Worm (Caenorhabditis elegans) whole organism, L4 larva: ENCODE measurements around the gene F15D4.5.

Source experiments
- F26F4.8 ChIP-seq: fragments of 200-800 bp; sonication (Bioruptor generic); conservative IDR thresholded peaks from 2 replicates; pipeline ENCODE4 v1.3.6; 2022; ENCODE audit warnings: missing genetic modification characterization, missing compliant biosample characterization
- F37D6.2 ChIP-seq: sonication (generic microtip); optimal IDR thresholded peaks from 2 replicates; lab custom pipeline; 2016; ENCODE audit warnings: mild to moderate bottlenecking, missing genetic modification characterization, missing compliant biosample characterization
- F44E2.7 ChIP-seq: fragments of 200-800 bp; sonication (Bioruptor generic); IDR thresholded peaks from 2 replicates; pipeline ENCODE4 v2.1.2; 2022; ENCODE audit warnings: missing genetic modification characterization, missing compliant biosample characterization
- T26A8.4 ChIP-seq: fragments of 200-800 bp; sonication (Bioruptor generic); IDR thresholded peaks from 2 replicates; pipeline ENCODE4 v1.3.6; 2022; ENCODE audit warnings: missing genetic modification characterization, missing compliant biosample characterization
- Y48G9A.11 ChIP-seq: fragments of 200-800 bp; sonication (Bioruptor generic); IDR thresholded peaks from 2 replicates; pipeline ENCODE4 v1.3.6; 2022; ENCODE audit warnings: missing genetic modification reagents, missing genetic modification characterization, missing compliant biosample characterization
- Y75B8A.6 ChIP-seq: fragments of 200-800 bp; sonication (Bioruptor generic); IDR thresholded peaks from 2 replicates; pipeline ENCODE4 v1.3.6; 2022; ENCODE audit warnings: missing genetic modification reagents, missing genetic modification characterization, missing compliant biosample characterization
- ZK337.2 ChIP-seq: fragments of 200-800 bp; sonication (Bioruptor generic); IDR thresholded peaks from 2 replicates; pipeline ENCODE4 v1.3.6; 2022; ENCODE audit warnings: missing genetic modification reagents, missing genetic modification characterization, missing compliant biosample characterization
- aly-2 ChIP-seq: sonication (generic microtip); optimal IDR thresholded peaks from 2 replicates; lab custom pipeline; 2018; ENCODE audit warnings: missing biosample characterization, missing genetic modification characterization
- ama-1 ChIP-seq: fragments of 150-350 bp; optimal IDR thresholded peaks from 2 replicates; lab custom pipeline; 2014; ENCODE audit warnings: inconsistent platforms, mixed read lengths
- ceh-20 ChIP-seq: fragments of 200-800 bp; sonication (Bioruptor generic); IDR thresholded peaks from 2 replicates; pipeline ENCODE4 v1.3.6; 2022; ENCODE audit warnings: missing genetic modification reagents, missing genetic modification characterization, missing compliant biosample characterization
- cey-2 ChIP-seq: sonication (generic microtip); optimal IDR thresholded peaks from 3 replicates; lab custom pipeline; 2017; ENCODE audit warnings: missing genetic modification characterization, mild to moderate bottlenecking, missing compliant biosample characterization, antibody characterized with exemption, borderline replicate concordance; ENCODE audit not compliant: insufficient read depth
- ctbp-1 ChIP-seq: fragments of 200-800 bp; sonication (Bioruptor generic); IDR thresholded peaks from 2 replicates; pipeline ENCODE4 v1.3.6; 2022; ENCODE audit warnings: missing genetic modification reagents, missing genetic modification characterization, missing compliant biosample characterization
- daf-16 ChIP-seq, 3 experiments: sonication (generic microtip); optimal IDR thresholded peaks; 2 replicates each; lab custom pipeline; 2016 to 2017; ENCODE audit warnings: missing genetic modification characterization in 3 of 3, missing genetic modification reagents in 3 of 3, mild to moderate bottlenecking in 2 of 3, missing compliant biosample characterization in 2 of 3, missing biosample characterization in 1 of 3, moderate library complexity in 1 of 3
- dmd-6 ChIP-seq: fragments of 200-800 bp; sonication (Bioruptor generic); IDR thresholded peaks from 2 replicates; pipeline ENCODE4 v1.3.6; 2022; ENCODE audit warnings: missing genetic modification reagents, missing genetic modification characterization, missing compliant biosample characterization
- dmd-8 ChIP-seq: fragments of 200-800 bp; sonication (Bioruptor generic); IDR thresholded peaks from 2 replicates; pipeline ENCODE4 v1.3.6; 2022; ENCODE audit warnings: missing genetic modification characterization, missing compliant biosample characterization
- dmd-9 ChIP-seq: fragments of 200-800 bp; sonication (Bioruptor generic); IDR thresholded peaks from 2 replicates; pipeline ENCODE4 v1.3.6; 2022; ENCODE audit warnings: missing genetic modification reagents, missing genetic modification characterization, missing compliant biosample characterization
- duxl-1 ChIP-seq: sonication (generic microtip); optimal IDR thresholded peaks from 2 replicates; lab custom pipeline; 2016; ENCODE audit warnings: mild to moderate bottlenecking, missing genetic modification characterization, moderate library complexity, missing compliant biosample characterization; ENCODE audit not compliant: poor library complexity
- egl-27 ChIP-seq: sonication (generic microtip); optimal IDR thresholded peaks from 3 replicates; lab custom pipeline; 2017; ENCODE audit warnings: missing biosample characterization, missing genetic modification reagents, missing genetic modification characterization
- egl-43 ChIP-seq: fragments of 200-800 bp; sonication (Bioruptor generic); IDR thresholded peaks from 2 replicates; pipeline ENCODE4 v1.3.6; 2022; ENCODE audit warnings: missing genetic modification reagents, missing genetic modification characterization, missing compliant biosample characterization
- fos-1 ChIP-seq: fragments of 150-350 bp; optimal IDR thresholded peaks from 2 replicates; lab custom pipeline; 2014; ENCODE audit warnings: missing biosample characterization, missing genetic modification characterization
- hif-1 ChIP-seq, 2 experiments: sonication (generic microtip); optimal IDR thresholded peaks; 2 replicates each; lab custom pipeline; 2016 to 2017; ENCODE audit warnings: missing compliant biosample characterization in 2 of 2, missing genetic modification characterization in 2 of 2, missing genetic modification reagents in 2 of 2, missing genotype in 2 of 2, mild to moderate bottlenecking in 1 of 2
- hlh-11 ChIP-seq: fragments of 200-800 bp; sonication (Bioruptor generic); optimal IDR thresholded peaks from 2 replicates; lab custom pipeline; 2018; ENCODE audit warnings: mild to moderate bottlenecking, missing genetic modification characterization, missing compliant biosample characterization
- jun-1 ChIP-seq: fragments of 150-350 bp; optimal IDR thresholded peaks from 2 replicates; lab custom pipeline; 2014; ENCODE audit warnings: missing biosample characterization, missing genetic modification reagents, missing genetic modification characterization
- lin-1 ChIP-seq: fragments of 200-800 bp; sonication (Bioruptor generic); IDR thresholded peaks from 2 replicates; pipeline ENCODE4 v1.3.6; 2022; ENCODE audit warnings: missing genetic modification reagents, missing genetic modification characterization, missing compliant biosample characterization
- lin-29 ChIP-seq: fragments of 200-800 bp; sonication (Bioruptor generic); IDR thresholded peaks from 2 replicates; pipeline ENCODE4 v1.3.6; 2022; ENCODE audit warnings: missing genetic modification reagents, missing genetic modification characterization, missing compliant biosample characterization
- lin-38 ChIP-seq: fragments of 200-800 bp; sonication (Bioruptor generic); IDR thresholded peaks from 2 replicates; pipeline ENCODE4 v1.3.6; 2022; ENCODE audit warnings: missing genetic modification reagents, missing genetic modification characterization, missing compliant biosample characterization
- lin-39 ChIP-seq: fragments of 150-350 bp; optimal IDR thresholded peaks from 2 replicates; lab custom pipeline; 2014; ENCODE audit warnings: missing biosample characterization, missing genetic modification reagents, missing genetic modification characterization
- lir-3 ChIP-seq: sonication (generic microtip); optimal IDR thresholded peaks from 2 replicates; lab custom pipeline; 2016; ENCODE audit warnings: mild to moderate bottlenecking, missing genetic modification characterization, missing compliant biosample characterization
- madf-9 ChIP-seq: fragments of 200-800 bp; sonication (Bioruptor generic); conservative IDR thresholded peaks from 2 replicates; pipeline ENCODE4 v1.3.6; 2022; ENCODE audit warnings: missing genetic modification reagents, missing genetic modification characterization, missing compliant biosample characterization
- mes-2 ChIP-seq: sonication (generic microtip); optimal IDR thresholded peaks from 2 replicates; lab custom pipeline; 2016; ENCODE audit warnings: missing genotype, mild to moderate bottlenecking, missing genetic modification characterization, missing compliant biosample characterization; ENCODE audit not compliant: poor library complexity, severe bottlenecking
- mxl-3 ChIP-seq: fragments of 200-800 bp; sonication (Bioruptor generic); optimal IDR thresholded peaks from 2 replicates; lab custom pipeline; 2018; ENCODE audit warnings: mild to moderate bottlenecking, missing genetic modification characterization, missing compliant biosample characterization
- nhr-10 ChIP-seq: fragments of 150-350 bp; optimal IDR thresholded peaks from 2 replicates; lab custom pipeline; 2014; ENCODE audit warnings: missing biosample characterization, missing genetic modification characterization
- nhr-102 ChIP-seq: sonication (generic microtip); optimal IDR thresholded peaks from 2 replicates; lab custom pipeline; 2016; ENCODE audit warnings: mild to moderate bottlenecking, missing genetic modification characterization, moderate library complexity, missing compliant biosample characterization
- nhr-237 ChIP-seq: sonication (generic microtip); optimal IDR thresholded peaks from 2 replicates; lab custom pipeline; 2017; ENCODE audit warnings: missing biosample characterization, missing genetic modification characterization
- nhr-25 ChIP-seq: sonication (generic microtip); optimal IDR thresholded peaks from 2 replicates; lab custom pipeline; 2017; ENCODE audit warnings: missing genetic modification characterization, mild to moderate bottlenecking, missing compliant biosample characterization, antibody characterized with exemption, moderate library complexity, borderline replicate concordance; ENCODE audit not compliant: insufficient read depth
- nhr-28 ChIP-seq: fragments of 150-350 bp; optimal IDR thresholded peaks from 2 replicates; lab custom pipeline; 2014; ENCODE audit warnings: missing biosample characterization, missing genetic modification characterization
- nhr-77 ChIP-seq: fragments of 150-350 bp; optimal IDR thresholded peaks from 2 replicates; lab custom pipeline; 2014; ENCODE audit warnings: missing biosample characterization, missing genetic modification characterization
- php-3 ChIP-seq: fragments of 200-800 bp; sonication (Bioruptor generic); IDR thresholded peaks from 2 replicates; pipeline ENCODE4 v1.3.6; 2022; ENCODE audit warnings: missing genetic modification reagents, missing genetic modification characterization, missing compliant biosample characterization
- rbr-2 ChIP-seq: sonication (generic microtip); optimal IDR thresholded peaks from 2 replicates; lab custom pipeline; 2016; ENCODE audit warnings: missing genotype, missing genetic modification characterization, missing compliant biosample characterization
- saeg-2 ChIP-seq: fragments of 200-800 bp; sonication (Bioruptor generic); IDR thresholded peaks from 2 replicates; pipeline ENCODE4 v1.3.6; 2022; ENCODE audit warnings: missing genetic modification reagents, missing genetic modification characterization, missing compliant biosample characterization
- sdz-12 ChIP-seq: fragments of 200-800 bp; sonication (Bioruptor generic); optimal IDR thresholded peaks from 2 replicates; lab custom pipeline; 2018; ENCODE audit warnings: mild to moderate bottlenecking, missing genetic modification characterization, missing compliant biosample characterization
- snpc-1.2 ChIP-seq: fragments of 200-800 bp; sonication (Bioruptor generic); IDR thresholded peaks from 2 replicates; pipeline ENCODE4 v1.3.6; 2022; ENCODE audit warnings: missing genetic modification reagents, missing genetic modification characterization, missing compliant biosample characterization
- snpc-4 ChIP-seq: fragments of 150-350 bp; optimal IDR thresholded peaks from 2 replicates; lab custom pipeline; 2014; ENCODE audit warnings: missing biosample characterization, missing genetic modification characterization
- unc-130 ChIP-seq: sonication (generic microtip); optimal IDR thresholded peaks from 2 replicates; lab custom pipeline; 2016; ENCODE audit warnings: missing genetic modification reagents, missing genetic modification characterization, missing compliant biosample characterization
- unc-39 ChIP-seq: sonication (generic microtip); optimal IDR thresholded peaks from 2 replicates; lab custom pipeline; 2017; ENCODE audit warnings: missing biosample characterization, missing genetic modification characterization
- vab-7 ChIP-seq: fragments of 200-800 bp; sonication (Bioruptor generic); IDR thresholded peaks from 2 replicates; pipeline ENCODE4 v1.3.6; 2022; ENCODE audit warnings: missing genetic modification reagents, missing genetic modification characterization, missing compliant biosample characterization
- zfp-3 ChIP-seq: fragments of 200-800 bp; sonication (Bioruptor generic); conservative IDR thresholded peaks from 2 replicates; pipeline ENCODE4 v1.3.6; 2022; ENCODE audit warnings: missing genetic modification reagents, missing genetic modification characterization, missing compliant biosample characterization
- zip-2 ChIP-seq: fragments of 150-350 bp; optimal IDR thresholded peaks from 2 replicates; lab custom pipeline; 2014; ENCODE audit warnings: missing biosample characterization, missing genetic modification characterization

F15D4.5 gene

DNA sequence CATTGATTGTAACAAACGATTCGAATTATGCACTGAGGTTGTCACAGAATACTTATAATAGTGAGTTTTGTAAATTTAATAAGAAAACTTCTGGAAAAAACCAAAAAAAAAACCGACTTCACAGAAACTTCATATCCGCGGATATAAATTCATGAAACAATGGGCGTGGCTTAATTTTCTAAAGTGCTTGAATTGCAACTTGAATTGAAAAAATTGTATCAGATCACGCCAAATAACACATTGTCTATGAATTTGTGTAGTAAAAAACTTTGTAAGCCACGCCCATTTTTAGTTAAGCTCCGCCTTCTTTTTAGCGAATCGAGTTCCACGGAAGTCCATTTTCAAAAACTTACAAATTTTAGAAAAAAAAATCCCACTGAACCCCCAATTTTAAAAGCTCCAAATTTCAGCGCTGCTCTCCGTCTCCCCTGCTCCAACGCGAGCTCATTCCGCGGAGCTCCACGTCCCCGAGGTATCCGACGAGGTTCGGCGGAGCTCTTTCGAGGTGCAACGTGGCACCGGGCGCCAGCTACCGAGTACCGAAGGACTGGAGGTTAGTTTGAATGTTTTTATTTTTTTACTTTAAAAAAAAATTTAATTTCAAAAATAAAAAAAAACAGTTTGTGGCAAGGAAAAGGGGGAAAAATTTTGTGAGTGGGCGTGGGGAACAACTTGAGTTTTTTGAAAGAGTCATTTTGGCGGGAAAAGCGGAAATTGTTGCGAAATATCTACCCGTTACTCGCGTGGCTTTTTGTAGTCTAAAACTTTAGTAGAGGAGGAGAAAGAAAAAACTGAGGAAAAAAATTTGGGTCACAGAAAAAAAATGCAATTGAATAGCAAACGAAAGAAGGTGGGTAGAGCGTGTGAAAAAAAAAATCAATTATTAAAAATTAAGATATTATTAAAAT lies 34.3 kb downstream of the F15D4.5 start (continued):
- no peak for TF ChIP-seq fos-1 (tag; lab: Kevin White, UChicago)
- TF ChIP-seq nhr-10 (tag; lab: Kevin White, UChicago) = no peak
- peak; percentile 30 for TF ChIP-seq duxl-1 (tag; lab: Kevin White, UChicago)
- TF ChIP-seq aly-2 (tag; lab: Kevin White, UChicago) = no peak
- no peak for TF ChIP-seq unc-130
- no peak for TF ChIP-seq ceh-20 (GFP tag; lab: Robert Waterston, UW)
- TF ChIP-seq mxl-3 (GFP tag; lab: Kevin White, UChicago) = no peak
- TF ChIP-seq egl-27 (tag; lab: Kevin White, UChicago) = no peak
- no peak for TF ChIP-seq cey-2 (tag; lab: Kevin White, UChicago)
- TF ChIP-seq ZK337.2 (GFP tag; lab: Robert Waterston, UW) = no peak
- no peak for TF ChIP-seq lir-3
- no peak for TF ChIP-seq zfp-3 (GFP tag; lab: Robert Waterston, UW)
- TF ChIP-seq jun-1 (tag; lab: Kevin White, UChicago) = no peak
- no peak for TF ChIP-seq nhr-28 (tag; lab: Kevin White, UChicago)
- TF ChIP-seq zip-2 = no peak
- no peak for TF ChIP-seq dmd-8
- TF ChIP-seq dmd-9 (GFP tag; lab: Robert Waterston, UW) = no peak
- no peak for TF ChIP-seq rbr-2 (tag; lab: Kevin White, UChicago)
- no peak for TF ChIP-seq nhr-25 (tag; lab: Kevin White, UChicago)
- TF ChIP-seq Y48G9A.11 = no peak
- 0 out of 2 replicates have a peak, but pooled peaks have one; percentile 52 for TF ChIP-seq php-3 (GFP tag; lab: Robert Waterston, UW)
- peak; percentile 10 for TF ChIP-seq mes-2 (tag; lab: Kevin White, UChicago)
- TF ChIP-seq hlh-11 = peak; percentile 8
- TF ChIP-seq vab-7 = no peak
- no peak for TF ChIP-seq nhr-102 (tag; lab: Kevin White, UChicago)
- no peak for TF ChIP-seq snpc-1.2 (GFP tag; lab: Robert Waterston, UW)
- no peak for TF ChIP-seq nhr-77 (tag; lab: Kevin White, UChicago)
- no peak for TF ChIP-seq madf-9 (GFP tag; lab: Robert Waterston, UW)
- no peak for TF ChIP-seq ama-1 (lab: Kevin White, UChicago)
- no peak for TF ChIP-seq dmd-6
- TF ChIP-seq nhr-237 = no peak
- TF ChIP-seq daf-16 (GFP tag; optimal IDR thresholded peaks at IDR 0.05; lab: Kevin White, UChicago) = no peak
- no peak for TF ChIP-seq daf-16 (tag; optimal IDR thresholded peaks at IDR 0.05; lab: Kevin White, UChicago)
- no peak for TF ChIP-seq saeg-2
- TF ChIP-seq T26A8.4 (GFP tag; lab: Robert Waterston, UW) = no peak
- no peak for TF ChIP-seq F26F4.8 (GFP tag; lab: Robert Waterston, UW)
- TF ChIP-seq lin-38 = 0 out of 2 replicates have a peak, but pooled peaks have one; percentile 18
- TF ChIP-seq unc-39 (tag; lab: Kevin White, UChicago) = no peak
- TF ChIP-seq Y75B8A.6 (GFP tag; lab: Robert Waterston, UW) = no peak
- TF ChIP-seq F44E2.7 (GFP tag; lab: Robert Waterston, UW) = no peak
- no peak for TF ChIP-seq lin-1 (GFP tag; lab: Robert Waterston, UW)
- peak in 1 of 2 experiments; percentile 23 for TF ChIP-seq hif-1 (tag; optimal IDR thresholded peaks at IDR 0.05; lab: Kevin White, UChicago)
- no peak for TF ChIP-seq sdz-12
- TF ChIP-seq snpc-4 (tag; lab: Kevin White, UChicago) = no peak
- TF ChIP-seq egl-43 (GFP tag; lab: Robert Waterston, UW) = peak; percentile 59; the same call in 1 of the 2 replicates
- no peak for TF ChIP-seq lin-39
- no peak for TF ChIP-seq lin-29 (GFP tag; lab: Robert Waterston, UW)
- no peak for TF ChIP-seq ctbp-1 (GFP tag; lab: Robert Waterston, UW)
- TF ChIP-seq F37D6.2 = no peak
